Worm (Caenorhabditis elegans) whole organism, L4/young adult: ENCODE measurements around the gene R11G1.1.

Experiments used
- W03F9.2 ChIP-seq: fragments of 150-350 bp; optimal IDR thresholded peaks from 2 replicates; lab custom pipeline; 2014; ENCODE audit warnings: missing biosample characterization, missing genetic modification characterization
- dao-5 ChIP-seq: sonication (generic microtip); optimal IDR thresholded peaks from 2 replicates; lab custom pipeline; 2016; ENCODE audit warnings: missing genotype, missing genetic modification characterization, moderate library complexity, missing compliant biosample characterization
- him-1 ChIP-seq: sonication (generic microtip); optimal IDR thresholded peaks from 2 replicates; lab custom pipeline; 2016; ENCODE audit warnings: missing genotype, missing genetic modification reagents, missing genetic modification characterization, missing compliant biosample characterization

R11G1.1 gene

ce11 chrX:3644796-3645195 lies 14.5 kb upstream of the R11G1.1 start, which contains the start of gene tmem-24:
tmem-24 (minus strand) TSS chrX:3644896.
- TF ChIP-seq W03F9.2 (tag; lab: Kevin White, UChicago) (no peak), him-1 (no peak), dao-5 (no peak)

- TF ChIP-seq W03F9.2 (tag; lab: Kevin White, UChicago), result no peak
- TF ChIP-seq dao-5, result no peak
- TF ChIP-seq him-1, result no peak
Observed at ce11 chrX:3645924-3646323, 13.4 kb upstream of the R11G1.1 start.

- TF ChIP-seq W03F9.2 (tag; lab: Kevin White, UChicago) (peak; percentile 39), dao-5 (no peak), him-1 (no peak)
Observed at ce11 chrX:3650100-3650809, 9.0 kb upstream of the R11G1.1 start, which contains the start of the genes sax-1 and R11G1.2. sax-1 (minus strand) TSS chrX:3650150. R11G1.2 (plus strand) TSS chrX:3650614.

- TF ChIP-seq dao-5 (no peak), W03F9.2 (tag; lab: Kevin White, UChicago) (no peak), him-1 (no peak)
Observed at ce11 chrX:3654623-3655022, 4.7 kb upstream of the R11G1.1 start, which contains the start of gene R11G1.11. R11G1.11 (plus strand) TSS chrX:3654923.

ce11 chrX:3655972-3656371 lies 3.3 kb upstream of the R11G1.1 start, which contains the start of gene R11G1.7:
R11G1.7 (plus strand) TSS chrX:3656272.
- TF ChIP-seq W03F9.2 (tag; lab: Kevin White, UChicago) (no peak), him-1 (no peak), dao-5 (no peak)

- no peak for TF ChIP-seq W03F9.2 (tag; lab: Kevin White, UChicago)
- TF ChIP-seq dao-5, result no peak
- TF ChIP-seq him-1, result no peak
Observed at ce11 chrX:3668842-3669241, 9.6 kb downstream of the R11G1.1 start, which contains the start of gene snet-1. snet-1 (minus strand) TSS chrX:3668942.

- TF ChIP-seq him-1 (no peak), dao-5 (no peak), W03F9.2 (tag; lab: Kevin White, UChicago) (no peak)
Observed at ce11 chrX:3671998-3672397, 12.7 kb downstream of the R11G1.1 start, which contains the start of gene C02F12.5. C02F12.5 (minus strand) TSS chrX:3672098.

ce11 chrX:3673584-3674108 lies 14.4 kb downstream of the R11G1.1 start, which contains the start of gene ceh-63:
ceh-63 (minus strand) TSS chrX:3674058.
- TF ChIP-seq W03F9.2 (tag; lab: Kevin White, UChicago) (no peak), him-1 (no peak)

- TF ChIP-seq him-1, result no peak
Observed at ce11 chrX:3678507-3679175, 19.3 kb downstream of the R11G1.1 start, which contains the start of gene tag-52. tag-52 (minus strand) TSS chrX:3678557.

ce11 chrX:3680544-3681214 lies 21.4 kb downstream of the R11G1.1 start, which contains the start of gene tsp-17:
tsp-17 (plus strand) TSS chrX:3681164.
- TF ChIP-seq dao-5, result no peak
- TF ChIP-seq W03F9.2 (tag; lab: Kevin White, UChicago), result no peak
- TF ChIP-seq him-1, result no peak

- TF ChIP-seq dao-5 (no peak), him-1 (no peak), W03F9.2 (tag; lab: Kevin White, UChicago) (no peak)
Observed at ce11 chrX:3683060-3683459, 23.8 kb downstream of the R11G1.1 start.

ce11 chrX:3686420-3686819 lies 27.1 kb downstream of the R11G1.1 start:
- no peak for TF ChIP-seq him-1
- no peak for TF ChIP-seq dao-5
- no peak for TF ChIP-seq W03F9.2 (tag; lab: Kevin White, UChicago)

ce11 chrX:3689155-3689719 lies 29.9 kb downstream of the R11G1.1 start, which contains the start of gene tag-278:
tag-278 (minus strand) TSS chrX:3689205.
- TF ChIP-seq W03F9.2 (tag; lab: Kevin White, UChicago) (no peak), him-1 (no peak), dao-5 (no peak)

- TF ChIP-seq him-1 (no peak), dao-5 (no peak), W03F9.2 (tag; lab: Kevin White, UChicago) (no peak)
Observed at ce11 chrX:3689802-3690201, 30.5 kb downstream of the R11G1.1 start.
